Fruit fly (Drosophila melanogaster) whole organism, larva: ENCODE results near the gene CG32428.

ENCODE experiments used
- noc ChIP-seq: fragments of 200-800 bp; sonication (Bioruptor generic); optimal IDR thresholded peaks from 3 replicates; lab custom pipeline; 2019; ENCODE audit warnings: missing biosample characterization, mild to moderate bottlenecking, missing genetic modification characterization, moderate library complexity

Gene CG32428

DNA sequence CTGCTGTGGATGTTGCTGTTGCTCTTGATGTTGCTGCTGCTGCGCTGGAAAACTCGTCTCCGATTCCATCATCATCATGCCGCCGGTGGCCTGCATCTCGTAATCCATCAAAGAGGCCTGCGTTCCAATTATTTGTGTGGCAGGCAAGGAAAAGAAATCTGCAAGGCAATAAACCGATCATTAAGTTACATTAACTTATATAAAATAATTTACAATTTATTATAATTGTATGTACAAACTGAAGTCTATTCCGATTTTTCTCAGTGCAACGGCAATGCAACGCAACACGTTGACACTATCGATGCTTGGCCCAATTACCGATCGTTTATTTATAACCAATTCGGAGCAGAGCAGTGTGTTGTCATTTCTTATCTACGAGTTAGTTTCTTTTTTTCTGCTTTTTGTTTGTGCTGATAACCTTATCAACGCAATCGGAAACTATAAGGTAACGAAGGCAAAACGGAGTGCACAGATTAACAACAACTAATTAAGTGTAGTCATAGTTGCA lies 2.5 kb downstream of the CG32428 start:
- no peak for TF ChIP-seq noc (tag; lab: Kevin White, UChicago)

dm6 chr3L:20467433-20467832 lies 6.1 kb downstream of the CG32428 start:
- no peak for TF ChIP-seq noc (tag; lab: Kevin White, UChicago)

dm6 chr3L:20466599-20466998 lies 6.9 kb downstream of the CG32428 start, which contains the start of gene Tdh:
TSS of gene Tdh (plus strand) at chr3L:20466944.
- no peak for TF ChIP-seq noc (tag; lab: Kevin White, UChicago)

- TF ChIP-seq noc (tag; lab: Kevin White, UChicago) = no peak
Observed at dm6 chr3L:20465941-20466340, 7.6 kb downstream of the CG32428 start, which contains the start of gene CG42764. TSS of gene CG42764 (minus strand) at chr3L:20466041.

- TF ChIP-seq noc (tag; lab: Kevin White, UChicago) = no peak
Observed at dm6 chr3L:20464677-20465076, 8.8 kb downstream of the CG32428 start, which contains the start of gene atk. TSS of gene atk (minus strand) at chr3L:20464862.

- TF ChIP-seq noc (tag; lab: Kevin White, UChicago) = peak; percentile 34
Observed at dm6 chr3L:20462391-20462790, 11.1 kb downstream of the CG32428 start.

DNA sequence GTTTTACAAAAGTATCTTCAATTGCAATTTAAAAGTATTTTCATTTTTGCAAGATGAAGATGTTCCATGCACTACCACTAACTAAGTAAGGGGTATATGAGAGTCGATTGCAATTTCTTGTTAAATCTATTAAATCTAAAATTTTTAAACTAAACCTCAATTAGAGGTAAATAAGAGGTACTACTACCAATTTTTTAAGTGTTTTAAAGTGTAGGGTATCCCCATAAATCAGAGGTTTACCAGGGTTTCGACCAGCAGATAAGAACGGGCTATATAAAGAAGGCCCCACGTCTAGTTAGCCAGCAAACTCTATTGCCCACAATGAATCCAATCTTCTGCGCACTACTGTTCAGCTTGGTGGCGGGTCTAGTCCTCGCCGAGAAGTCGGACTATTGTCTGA lies 13.1 kb downstream of the CG32428 start, which contains the start of gene mag:
mag (plus strand) TSS at position 301 of the 400 bp plus-strand sequence.
- no peak for TF ChIP-seq noc (tag; lab: Kevin White, UChicago)

DNA sequence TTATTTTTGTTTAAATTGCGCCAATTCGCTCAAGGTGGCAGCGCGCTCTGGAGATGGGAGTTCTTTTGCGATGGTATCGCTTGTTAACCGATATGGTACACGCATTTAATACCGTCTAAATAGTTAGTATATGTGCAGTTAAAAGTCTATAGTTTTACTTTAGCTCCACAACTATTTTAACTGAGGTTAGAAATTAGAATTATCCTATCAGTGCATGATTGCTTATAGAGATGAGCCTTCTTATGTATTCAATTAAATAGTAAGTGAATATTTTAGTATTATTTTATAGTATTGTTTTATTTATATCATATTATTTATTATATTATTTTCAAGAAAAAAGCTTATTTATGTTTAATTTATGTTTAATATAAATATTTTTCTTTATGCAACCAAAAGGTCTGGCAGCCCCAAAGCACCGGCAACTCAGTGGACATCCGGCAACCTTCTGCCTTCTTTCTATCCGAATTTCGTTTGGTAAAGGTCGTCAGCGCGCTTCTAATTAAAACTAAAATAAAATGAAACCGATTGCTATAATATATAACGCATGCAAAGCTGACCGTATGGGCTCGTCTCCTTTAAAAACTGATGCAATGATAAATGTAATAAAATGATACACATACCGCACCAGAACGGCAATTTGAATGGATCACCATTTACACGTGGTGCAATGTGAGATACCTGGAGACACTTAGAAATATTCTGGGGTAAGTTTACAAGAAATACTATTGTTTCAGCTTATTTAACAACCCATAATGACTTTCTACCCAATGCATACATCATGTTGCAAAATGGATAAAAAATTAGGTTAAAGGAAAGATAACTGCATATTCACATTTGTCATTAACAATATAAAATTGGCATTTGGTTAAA lies 20.5 kb downstream of the CG32428 start, which contains the start of gene CG5199:
CG5199 (minus strand) TSS at position 52 of the 870 bp plus-strand sequence.
- TF ChIP-seq noc (tag; lab: Kevin White, UChicago) = peak; percentile 64

dm6 chr3L:20448773-20449172 lies 24.8 kb downstream of the CG32428 start:
- no peak for TF ChIP-seq noc (tag; lab: Kevin White, UChicago)

DNA sequence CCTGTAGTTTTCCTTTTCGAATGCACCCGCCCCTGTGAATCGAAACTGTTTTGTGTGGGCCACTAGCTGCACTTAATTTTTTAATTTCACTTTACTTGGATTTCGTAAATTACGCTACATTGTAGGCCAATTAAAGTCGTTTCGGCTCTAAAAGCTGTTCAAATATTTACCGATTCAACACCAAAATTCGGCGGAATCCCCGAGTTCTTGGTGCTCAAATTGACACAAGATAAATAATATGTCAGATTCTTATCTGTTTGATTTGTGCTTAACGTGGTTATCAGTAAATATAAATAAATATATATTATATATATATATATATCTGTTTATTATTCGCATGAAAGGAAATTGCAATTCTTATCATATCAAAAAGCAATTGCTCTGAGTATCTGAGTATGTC lies 25.6 kb downstream of the CG32428 start:
- TF ChIP-seq noc (tag; lab: Kevin White, UChicago) = peak; percentile 25

dm6 chr3L:20447337-20447736 lies 26.2 kb downstream of the CG32428 start:
- TF ChIP-seq noc (tag; lab: Kevin White, UChicago) = no peak

- no peak for TF ChIP-seq noc (tag; lab: Kevin White, UChicago)
Observed at dm6 chr3L:20446030-20446429, 27.5 kb downstream of the CG32428 start.

DNA sequence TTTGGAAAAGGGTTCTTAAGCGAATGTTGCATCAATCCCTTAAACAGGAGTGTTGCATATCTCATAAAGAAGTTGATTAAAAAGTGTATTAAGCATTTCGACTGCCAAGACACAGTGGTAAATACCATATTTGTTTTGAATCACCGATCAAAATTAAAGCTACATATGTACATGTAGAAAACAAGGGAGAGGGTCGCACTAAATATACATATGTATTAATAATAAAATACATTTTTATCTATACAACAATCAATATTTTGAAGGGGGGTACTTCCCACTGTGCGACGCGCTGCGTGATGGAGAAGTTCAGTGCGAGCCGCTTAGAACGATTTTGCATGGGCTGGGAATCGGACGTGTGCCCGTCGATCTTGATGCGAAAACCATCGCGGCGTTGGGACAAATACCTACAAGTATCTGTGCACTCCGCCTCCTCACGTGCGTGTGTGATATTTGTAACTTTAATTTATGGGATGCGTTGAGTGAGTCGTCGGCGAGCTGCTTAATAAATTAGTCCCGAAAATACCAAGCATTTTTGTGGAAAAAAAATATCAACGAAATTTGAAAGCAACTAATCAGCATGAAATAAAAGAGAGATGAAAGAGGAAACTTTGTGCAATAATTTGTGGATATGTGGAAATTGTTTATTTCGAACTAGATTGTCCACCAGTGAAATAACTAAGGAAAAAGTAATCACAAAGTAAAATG lies 28.6 kb downstream of the CG32428 start:
- peak; percentile 83 for TF ChIP-seq noc (tag; lab: Kevin White, UChicago)

DNA sequence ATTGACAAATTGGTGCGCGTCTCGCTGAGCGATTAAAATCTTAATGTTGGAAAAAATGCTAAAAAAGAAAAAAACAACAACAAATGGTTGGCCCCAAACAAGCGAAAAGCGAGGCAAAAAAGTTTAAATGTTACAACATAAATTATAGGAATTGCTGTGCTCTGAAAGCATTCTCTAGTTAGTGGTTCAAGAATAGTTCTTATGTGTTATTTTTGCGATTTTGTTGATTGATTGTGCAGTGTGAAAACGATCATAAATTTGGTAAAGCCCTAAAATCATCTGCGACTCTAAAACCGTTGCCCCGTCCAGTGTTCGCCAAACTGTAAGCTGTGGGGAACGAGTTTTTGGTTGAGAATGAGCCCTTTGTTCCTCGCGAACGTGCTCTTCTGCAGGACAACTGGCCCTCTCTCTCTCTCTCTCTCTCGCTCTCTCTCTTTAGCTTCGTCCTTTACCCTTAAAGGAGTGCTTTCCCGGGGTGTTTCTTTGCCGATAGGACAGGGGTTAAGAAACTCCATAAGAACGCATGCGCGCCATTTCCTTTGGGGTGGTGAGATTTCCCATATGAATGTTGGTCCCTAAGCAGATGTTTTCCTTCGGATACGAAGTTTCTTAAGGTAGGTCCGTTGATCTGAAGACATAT lies 30.7 kb downstream of the CG32428 start:
- no peak for TF ChIP-seq noc (tag; lab: Kevin White, UChicago)
